Fruit fly (Drosophila melanogaster) whole organism, pupa: ENCODE results near the gene Obp93a.
A peak's percentile ranks its signal among the peaks of the same experiment; 100 is the strongest.

Source experiments
- CG10348 ChIP-seq: fragments of 200-800 bp; sonication (Bioruptor generic); IDR thresholded peaks from 2 replicates; pipeline ENCODE4 v1.3.6; 2022; ENCODE audit warnings: missing biosample characterization, missing genetic modification characterization
- CG4496 ChIP-seq: fragments of 200-800 bp; sonication (Bioruptor generic); IDR thresholded peaks from 3 replicates; pipeline ENCODE4 v1.3.6; 2022; ENCODE audit warnings: missing biosample characterization, missing genetic modification characterization
- EcR ChIP-seq: fragments of 200-800 bp; sonication (Bioruptor generic); optimal IDR thresholded peaks from 3 replicates; lab custom pipeline; 2019; ENCODE audit warnings: missing biosample characterization, missing genetic modification characterization, mild to moderate bottlenecking, moderate library complexity, missing genetic modification reagents

- TF ChIP-seq CG4496 (GFP tag; lab: Robert Waterston, UW), result 0 out of 3 replicates have a peak, but pooled peaks have one; percentile 12
- no peak for TF ChIP-seq EcR (GFP tag; lab: Kevin White, UChicago)
- TF ChIP-seq CG10348 (GFP tag; lab: Robert Waterston, UW), result no peak
These were observed 27.9 kb downstream of the Obp93a start, which contains the start of the genes CG7044 and Tbc1d22 for dm6 chr3R:21101453-21102214.
